Fruit fly (Drosophila melanogaster): ENCODE results near the gene CG31689.

The CG31689 gene

dm6 chr2L:2739820-2740230 lies 14.4 kb downstream of the CG31689 start, which contains the start of gene Hrs (continued):
- TF ChIP-seq CG11247 (GFP tag; IDR thresholded peaks at IDR 0.05), result no peak
- no peak for TF ChIP-seq Aef1 (GFP tag; IDR thresholded peaks at IDR 0.05)
- no peak for TF ChIP-seq kni (GFP tag; optimal IDR thresholded peaks at IDR 0.05)
- TF ChIP-seq CG15514 (GFP tag; optimal IDR thresholded peaks at IDR 0.05), result peak; percentile 77
- TF ChIP-seq Myb (GFP tag; optimal IDR thresholded peaks at IDR 0.05), result peak; percentile 98
- TF ChIP-seq Nf-YA (GFP tag; IDR thresholded peaks at IDR 0.05), result no peak
- no peak for TF ChIP-seq chm (GFP tag; IDR thresholded peaks at IDR 0.05)
- TF ChIP-seq gt (GFP tag; IDR thresholded peaks at IDR 0.05), result no peak
- no peak for TF ChIP-seq Atf-2 (GFP tag; optimal IDR thresholded peaks at IDR 0.05)
- TF ChIP-seq Taf1 (GFP tag; IDR thresholded peaks at IDR 0.05), result no peak
- no peak for TF ChIP-seq yki (optimal IDR thresholded peaks at IDR 0.05)
- peak; percentile 35 for TF ChIP-seq lilli (GFP tag; optimal IDR thresholded peaks at IDR 0.05)
- no peak for TF ChIP-seq CG1529 (GFP tag; optimal IDR thresholded peaks at IDR 0.05)
- no peak for TF ChIP-seq HLH3B (GFP tag; IDR thresholded peaks at IDR 0.05)
- no peak for TF ChIP-seq CG4328 (GFP tag; optimal IDR thresholded peaks at IDR 0.05)
- no peak for TF ChIP-seq CG4282 (GFP tag; optimal IDR thresholded peaks at IDR 0.05)
- TF ChIP-seq Pdp1 (GFP tag; optimal IDR thresholded peaks at IDR 0.05), result peak in 1 of 2 experiments; percentile 91
- no peak for TF ChIP-seq CG9817 (tag; optimal IDR thresholded peaks at IDR 0.05)
- no peak for TF ChIP-seq CG14860 (GFP tag; IDR thresholded peaks at IDR 0.05; ENCODE audit: partially characterized antibody)
- TF ChIP-seq Bgb (GFP tag; IDR thresholded peaks at IDR 0.05; ENCODE audit: partially characterized antibody), result no peak
- TF ChIP-seq gro (GFP tag; optimal IDR thresholded peaks at IDR 0.05), result no peak
- no peak for TF ChIP-seq HLHmδ (GFP tag; optimal IDR thresholded peaks at IDR 0.05)
- TF ChIP-seq grn (GFP tag; optimal IDR thresholded peaks at IDR 0.05), result no peak
- no peak for TF ChIP-seq CG8089 (GFP tag; optimal IDR thresholded peaks at IDR 0.05)
- TF ChIP-seq YL-1 (GFP tag; optimal IDR thresholded peaks at IDR 0.05), result peak; percentile 71
- TF ChIP-seq CG2875 (GFP tag; optimal IDR thresholded peaks at IDR 0.05), result no peak
- no peak for TF ChIP-seq pb (GFP tag; optimal IDR thresholded peaks at IDR 0.05)
- no peak for TF ChIP-seq zen (tag; optimal IDR thresholded peaks at IDR 0.05)
- peak; percentile 22 for TF ChIP-seq CTCF (GFP tag; optimal IDR thresholded peaks at IDR 0.05)
- TF ChIP-seq dati (GFP tag; IDR thresholded peaks at IDR 0.05), result no peak
- TF ChIP-seq CG4820 (GFP tag; optimal IDR thresholded peaks at IDR 0.05), result no peak
- no peak for TF ChIP-seq H15 (GFP tag; IDR thresholded peaks at IDR 0.05)
- no peak for TF ChIP-seq CG12391 (tag; optimal IDR thresholded peaks at IDR 0.05)
- TF ChIP-seq CG14050 (GFP tag; IDR thresholded peaks at IDR 0.05), result no peak
- no peak for TF ChIP-seq stc (GFP tag; IDR thresholded peaks at IDR 0.05)
- TF ChIP-seq zfh1 (GFP tag; IDR thresholded peaks at IDR 0.05), result no peak
- no peak for TF ChIP-seq CG2202 (tag; optimal IDR thresholded peaks at IDR 0.05)
- TF ChIP-seq CG31388 (GFP tag; optimal IDR thresholded peaks at IDR 0.05), result no peak
- no peak for TF ChIP-seq CG9932 (GFP tag; IDR thresholded peaks at IDR 0.05)
- no peak for TF ChIP-seq TFAM (GFP tag; optimal IDR thresholded peaks at IDR 0.05)
- TF ChIP-seq CG3847 (GFP tag; IDR thresholded peaks at IDR 0.05), result peak; percentile 74
- no peak for TF ChIP-seq psq (GFP tag; optimal IDR thresholded peaks at IDR 0.05)
- peak; percentile 40 for TF ChIP-seq sug (tag; optimal IDR thresholded peaks at IDR 0.05)
- no peak for TF ChIP-seq bsh (GFP tag; optimal IDR thresholded peaks at IDR 0.05)
- no peak for TF ChIP-seq Rfx (GFP tag; IDR thresholded peaks at IDR 0.05)
- TF ChIP-seq Side (GFP tag; optimal IDR thresholded peaks at IDR 0.05), result no peak
- TF ChIP-seq CrebB (tag; optimal IDR thresholded peaks at IDR 0.05), result no peak
- peak; percentile 95 for TF ChIP-seq CG4617 (GFP tag; optimal IDR thresholded peaks at IDR 0.05; ENCODE audit: borderline replicate concordance)
- no peak for TF ChIP-seq esg (GFP tag; conservative IDR thresholded peaks at IDR 0.05)
- TF ChIP-seq CG2199 (GFP tag; IDR thresholded peaks at IDR 0.05), result no peak
- no peak for TF ChIP-seq ssp (GFP tag; IDR thresholded peaks at IDR 0.05)
- no peak for TF ChIP-seq ro (GFP tag; IDR thresholded peaks at IDR 0.05)
- TF ChIP-seq CG7987 (GFP tag; optimal IDR thresholded peaks at IDR 0.05), result peak; percentile 24
- no peak for TF ChIP-seq ase (GFP tag; IDR thresholded peaks at IDR 0.05)

Measured in whole organism, embryonic.